Worm (Caenorhabditis elegans) whole organism, L3 larva: ENCODE data around the gene C41H7.2.

ENCODE experiments used
- R02D3.7 ChIP-seq: fragments of 150-350 bp; optimal IDR thresholded peaks from 2 replicates; lab custom pipeline; 2014; ENCODE audit warnings: missing biosample characterization, missing genetic modification characterization
- ZK546.5 ChIP-seq: sonication (generic microtip); optimal IDR thresholded peaks from 2 replicates; lab custom pipeline; 2017; ENCODE audit warnings: missing biosample characterization, missing genetic modification characterization
- aly-2 ChIP-seq: fragments of 150-350 bp; optimal IDR thresholded peaks from 2 replicates; lab custom pipeline; 2014; ENCODE audit warnings: missing biosample characterization, missing genetic modification characterization
- ama-1 ChIP-seq: fragments of 150-350 bp; optimal IDR thresholded peaks from 2 replicates; lab custom pipeline; 2018
- ceh-16 ChIP-seq: sonication (generic microtip); optimal IDR thresholded peaks from 2 replicates; lab custom pipeline; 2017; ENCODE audit warnings: missing biosample characterization, missing genetic modification characterization
- ceh-82 ChIP-seq: fragments of 150-350 bp; optimal IDR thresholded peaks from 2 replicates; lab custom pipeline; 2014; ENCODE audit warnings: missing biosample characterization, missing genetic modification characterization
- daf-12 ChIP-seq: fragments of 150-350 bp; optimal IDR thresholded peaks from 2 replicates; lab custom pipeline; 2014; ENCODE audit warnings: missing biosample characterization, missing genetic modification reagents, missing genetic modification characterization
- elt-1 ChIP-seq: fragments of 150-350 bp; optimal IDR thresholded peaks from 2 replicates; lab custom pipeline; 2014; ENCODE audit warnings: missing biosample characterization, missing genetic modification characterization
- elt-2 ChIP-seq: sonication (generic microtip); optimal IDR thresholded peaks from 2 replicates; lab custom pipeline; 2016; ENCODE audit warnings: missing genetic modification reagents, mild to moderate bottlenecking, missing genetic modification characterization, missing compliant biosample characterization
- elt-3 ChIP-seq, 3 experiments: fragments of 150-350 bp in 1 of 3; sonication (generic microtip) in 2 of 3; optimal IDR thresholded peaks; 2 replicates in 2 of 3; 4 replicates in 1 of 3; lab custom pipeline; 2014 to 2017; ENCODE audit warnings: missing biosample characterization in 3 of 3, missing genetic modification characterization in 3 of 3
- eor-1 ChIP-seq, 2 experiments: fragments of 150-350 bp; optimal IDR thresholded peaks; 2 replicates each; lab custom pipeline; 2014 to 2018; ENCODE audit warnings: missing biosample characterization in 2 of 2, missing genetic modification characterization in 2 of 2
- fkh-10 ChIP-seq: sonication (generic microtip); optimal IDR thresholded peaks from 2 replicates; lab custom pipeline; 2017; ENCODE audit warnings: missing biosample characterization, missing genetic modification reagents, missing genetic modification characterization
- fos-1 ChIP-seq: fragments of 150-350 bp; optimal IDR thresholded peaks from 2 replicates; lab custom pipeline; 2014; ENCODE audit warnings: missing biosample characterization, missing genetic modification characterization
- hmg-11 ChIP-seq: sonication (generic microtip); optimal IDR thresholded peaks from 2 replicates; lab custom pipeline; 2016; ENCODE audit warnings: missing genetic modification characterization, missing compliant biosample characterization
- jun-1 ChIP-seq: fragments of 150-350 bp; optimal IDR thresholded peaks from 2 replicates; lab custom pipeline; 2014; ENCODE audit warnings: missing biosample characterization, missing genetic modification reagents, missing genetic modification characterization
- lin-15B ChIP-seq: fragments of 150-350 bp; optimal IDR thresholded peaks from 2 replicates; lab custom pipeline; 2014; ENCODE audit warnings: missing biosample characterization, missing genetic modification characterization
- lin-39 ChIP-seq: fragments of 150-350 bp; optimal IDR thresholded peaks from 2 replicates; lab custom pipeline; 2018; ENCODE audit warnings: missing biosample characterization, missing genetic modification reagents, missing genetic modification characterization
- mdl-1 ChIP-seq: fragments of 150-350 bp; optimal IDR thresholded peaks from 2 replicates; lab custom pipeline; 2014; ENCODE audit warnings: missing biosample characterization, missing genetic modification characterization
- nfya-1 ChIP-seq: sonication (generic microtip); optimal IDR thresholded peaks from 2 replicates; lab custom pipeline; 2017; ENCODE audit warnings: missing genetic modification characterization, mild to moderate bottlenecking, missing compliant biosample characterization, antibody characterized with exemption, moderate library complexity; ENCODE audit not compliant: insufficient read depth
- nhr-12 ChIP-seq: fragments of 150-350 bp; optimal IDR thresholded peaks from 2 replicates; lab custom pipeline; 2014; ENCODE audit warnings: missing biosample characterization, missing genetic modification characterization
- nhr-23 ChIP-seq: fragments of 150-350 bp; optimal IDR thresholded peaks from 2 replicates; lab custom pipeline; 2014; ENCODE audit warnings: missing biosample characterization, missing genetic modification reagents, missing genetic modification characterization
- nhr-25 ChIP-seq: sonication (generic microtip); optimal IDR thresholded peaks from 2 replicates; lab custom pipeline; 2017; ENCODE audit warnings: missing biosample characterization, missing genetic modification characterization
- nhr-28 ChIP-seq: fragments of 150-350 bp; optimal IDR thresholded peaks from 2 replicates; lab custom pipeline; 2014; ENCODE audit warnings: missing biosample characterization, missing genetic modification characterization
- nhr-67 ChIP-seq: fragments of 150-350 bp; optimal IDR thresholded peaks from 2 replicates; lab custom pipeline; 2014; ENCODE audit warnings: missing biosample characterization, missing genetic modification characterization
- nhr-76 ChIP-seq: fragments of 150-350 bp; sonication (generic microtip); optimal IDR thresholded peaks from 5 replicates; lab custom pipeline; 2014; ENCODE audit warnings: missing biosample characterization, missing genetic modification characterization
- nhr-77 ChIP-seq: fragments of 150-350 bp; optimal IDR thresholded peaks from 2 replicates; lab custom pipeline; 2014; ENCODE audit warnings: missing biosample characterization, missing genetic modification characterization
- pha-4 ChIP-seq: fragments of 150-350 bp; optimal IDR thresholded peaks from 2 replicates; lab custom pipeline; 2014; ENCODE audit warnings: missing biosample characterization, missing genetic modification reagents, missing genetic modification characterization
- sea-2 ChIP-seq: fragments of 150-350 bp; sonication (generic microtip); optimal IDR thresholded peaks from 4 replicates; lab custom pipeline; 2014; ENCODE audit warnings: missing biosample characterization, missing genetic modification reagents, missing genetic modification characterization
- skn-1 ChIP-seq: fragments of 150-350 bp; optimal IDR thresholded peaks from 2 replicates; lab custom pipeline; 2014; ENCODE audit warnings: missing biosample characterization, missing genetic modification characterization
- snpc-4 ChIP-seq: fragments of 150-350 bp; optimal IDR thresholded peaks from 2 replicates; lab custom pipeline; 2014; ENCODE audit warnings: missing biosample characterization, missing genetic modification characterization
- unc-39 ChIP-seq: sonication (generic microtip); optimal IDR thresholded peaks from 4 replicates; lab custom pipeline; 2017; ENCODE audit warnings: missing biosample characterization, missing genetic modification characterization
- ztf-11 ChIP-seq: fragments of 150-350 bp; optimal IDR thresholded peaks from 2 replicates; lab custom pipeline; 2014; ENCODE audit warnings: missing biosample characterization, missing genetic modification characterization
- ztf-4 ChIP-seq: fragments of 150-350 bp; optimal IDR thresholded peaks from 2 replicates; lab custom pipeline; 2014; ENCODE audit warnings: missing biosample characterization, missing genetic modification characterization

The C41H7.2 gene

DNA sequence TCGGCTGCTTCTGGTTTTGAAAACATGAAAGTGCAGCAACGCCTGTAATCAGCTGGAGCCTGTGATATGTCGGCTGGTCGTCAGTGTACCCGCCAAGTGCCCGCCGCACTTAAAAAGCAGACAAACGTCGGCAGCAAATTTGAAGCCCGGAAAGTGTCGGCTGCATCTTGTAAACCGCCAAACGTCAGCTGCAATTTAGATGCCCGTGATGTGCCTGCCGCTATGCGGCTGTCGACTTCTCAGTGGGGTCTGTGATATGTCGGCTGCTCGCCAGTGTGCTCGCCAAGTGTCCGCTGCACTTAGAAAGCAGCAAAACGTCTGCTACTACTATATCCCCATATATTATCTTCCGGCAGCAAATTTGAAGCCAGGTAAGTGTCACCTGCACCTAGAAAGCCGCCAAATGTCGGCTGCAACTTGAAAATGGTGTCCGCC lies 27.5 kb upstream of the C41H7.2 start:
- TF ChIP-seq snpc-4 (tag; lab: Kevin White, UChicago) (peak; percentile 24), fkh-10 (GFP tag; lab: Kevin White, UChicago) (no peak)

DNA sequence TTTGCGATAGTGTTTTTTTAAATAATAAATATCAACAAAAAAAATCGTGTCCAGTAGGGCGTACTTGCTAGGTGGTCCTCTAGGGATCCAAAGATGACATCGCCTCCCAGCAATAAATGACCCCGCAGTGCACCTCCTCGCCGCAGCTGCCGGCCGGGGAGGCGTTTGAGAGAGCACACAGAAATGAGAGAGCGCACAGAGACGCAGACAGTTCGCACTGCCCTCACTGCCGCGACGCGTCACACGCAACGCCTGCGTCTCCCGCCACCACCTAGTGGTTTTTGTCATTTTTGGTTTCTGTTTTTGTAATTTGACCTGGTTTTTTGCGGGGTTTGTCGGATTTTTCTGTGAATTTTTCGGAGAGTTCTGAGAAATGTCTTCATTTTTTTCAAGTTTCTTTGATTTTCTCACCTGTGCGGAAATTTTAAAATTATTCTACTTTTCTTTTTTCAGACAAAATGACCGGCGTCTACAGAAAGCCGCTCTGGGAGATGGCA lies 26.7 kb upstream of the C41H7.2 start, which contains the start of gene lido-7:
Gene lido-7 (plus strand): TSS at position 447 of the 497 bp plus-strand sequence.
- no peak for TF ChIP-seq aly-2
- peak; percentile 64 for TF ChIP-seq hmg-11
- peak; percentile 58 for TF ChIP-seq lin-15B (tag; lab: Kevin White, UChicago)
- TF ChIP-seq R02D3.7 (tag; lab: Kevin White, UChicago): no peak
- TF ChIP-seq eor-1 (tag; optimal IDR thresholded peaks at IDR 0.05; lab: Kevin White, UChicago): no peak
- TF ChIP-seq nhr-76 (tag; lab: Kevin White, UChicago): no peak
- no peak for TF ChIP-seq ztf-11
- TF ChIP-seq mdl-1 (tag; lab: Kevin White, UChicago): no peak
- TF ChIP-seq lin-39 (tag; lab: Kevin White, UChicago): peak; percentile 68
- TF ChIP-seq ceh-82 (tag; lab: Kevin White, UChicago): no peak
- TF ChIP-seq ZK546.5 (tag; lab: Kevin White, UChicago): no peak
- TF ChIP-seq nhr-25: no peak
- TF ChIP-seq fos-1 (tag; lab: Kevin White, UChicago): no peak
- TF ChIP-seq nfya-1 (tag; lab: Kevin White, UChicago): peak; percentile 51
- no peak for TF ChIP-seq elt-3 (tag; optimal IDR thresholded peaks at IDR 0.05; lab: Kevin White, UChicago)
- TF ChIP-seq nhr-23: peak; percentile 15
- TF ChIP-seq elt-1 (tag; lab: Kevin White, UChicago): no peak
- TF ChIP-seq ama-1 (lab: Kevin White, UChicago): no peak
- no peak for TF ChIP-seq nhr-12 (tag; lab: Kevin White, UChicago)
- peak; percentile 36 for TF ChIP-seq elt-2 (tag; lab: Kevin White, UChicago)
- peak; percentile 44 for TF ChIP-seq pha-4

DNA sequence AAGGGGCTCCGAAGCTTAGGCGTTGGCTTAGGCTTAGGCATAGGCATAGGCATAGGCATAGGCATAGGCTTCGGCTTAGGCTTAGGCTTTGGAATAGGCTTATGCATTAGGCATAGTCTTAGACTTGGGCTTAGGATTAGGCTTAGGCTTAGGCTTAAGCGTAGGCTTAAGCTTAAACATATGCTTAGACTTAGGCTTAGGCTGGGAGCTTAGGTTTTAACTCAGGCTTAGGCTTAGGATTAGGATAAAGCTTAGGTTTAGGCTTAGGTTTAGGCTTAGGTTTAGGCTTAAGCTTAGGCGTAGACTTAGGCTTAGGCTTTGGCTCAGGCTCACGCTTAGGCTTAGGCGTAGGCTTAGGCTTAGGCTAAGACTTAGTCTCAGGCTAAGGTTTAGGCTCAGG lies 24.5 kb upstream of the C41H7.2 start:
- no peak for TF ChIP-seq eor-1 (tag; optimal IDR thresholded peaks at IDR 0.05; lab: Kevin White, UChicago)

DNA sequence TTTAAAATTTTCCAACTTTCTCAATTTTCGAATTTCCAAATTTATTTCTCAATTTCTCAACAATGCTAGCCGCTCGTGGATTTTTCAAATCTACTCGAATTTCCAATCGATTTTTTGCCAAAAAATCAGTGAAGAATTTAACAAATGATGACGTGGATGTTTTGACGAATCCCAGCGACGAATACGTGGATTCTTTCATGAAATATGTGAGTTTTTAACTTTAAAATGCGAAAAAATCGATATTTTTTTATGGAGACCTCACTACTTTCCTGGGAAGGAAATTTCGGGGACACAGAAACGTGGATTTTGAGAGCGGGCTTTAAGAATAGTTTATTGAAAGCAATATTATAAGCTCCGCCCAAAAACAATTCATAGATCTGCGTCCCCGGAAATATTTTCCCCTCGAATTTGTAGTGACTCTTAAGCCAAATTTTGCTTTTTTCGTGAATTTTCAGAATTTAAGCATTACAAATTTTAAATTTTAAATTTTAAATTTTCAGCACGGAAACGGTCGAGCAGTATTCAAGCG lies 23.0 kb upstream of the C41H7.2 start, which contains the start of gene K08A2.2:
Gene K08A2.2 (plus strand): TSS at position 51 of the 529 bp plus-strand sequence.
- no peak for TF ChIP-seq skn-1 (tag; lab: Kevin White, UChicago)
- TF ChIP-seq ceh-16 (tag; lab: Kevin White, UChicago): no peak
- no peak for TF ChIP-seq nhr-77 (tag; lab: Kevin White, UChicago)
- TF ChIP-seq fos-1 (tag; lab: Kevin White, UChicago): no peak
- TF ChIP-seq ztf-4 (tag; lab: Kevin White, UChicago): no peak
- no peak for TF ChIP-seq mdl-1 (tag; lab: Kevin White, UChicago)
- no peak for TF ChIP-seq daf-12 (tag; lab: Kevin White, UChicago)
- TF ChIP-seq eor-1 (tag; optimal IDR thresholded peaks at IDR 0.05; lab: Kevin White, UChicago): no peak
- TF ChIP-seq ZK546.5 (tag; lab: Kevin White, UChicago): no peak
- TF ChIP-seq lin-39 (tag; lab: Kevin White, UChicago): no peak
- TF ChIP-seq nhr-28 (tag; lab: Kevin White, UChicago): no peak
- TF ChIP-seq hmg-11: no peak
- no peak for TF ChIP-seq unc-39 (tag; lab: Kevin White, UChicago)
- no peak for TF ChIP-seq jun-1 (tag; lab: Kevin White, UChicago)
- no peak for TF ChIP-seq sea-2 (GFP tag; lab: Kevin White, UChicago)
- no peak for TF ChIP-seq ama-1 (lab: Kevin White, UChicago)
- TF ChIP-seq aly-2: no peak
- TF ChIP-seq, all 47 proteins: peak for 0

DNA sequence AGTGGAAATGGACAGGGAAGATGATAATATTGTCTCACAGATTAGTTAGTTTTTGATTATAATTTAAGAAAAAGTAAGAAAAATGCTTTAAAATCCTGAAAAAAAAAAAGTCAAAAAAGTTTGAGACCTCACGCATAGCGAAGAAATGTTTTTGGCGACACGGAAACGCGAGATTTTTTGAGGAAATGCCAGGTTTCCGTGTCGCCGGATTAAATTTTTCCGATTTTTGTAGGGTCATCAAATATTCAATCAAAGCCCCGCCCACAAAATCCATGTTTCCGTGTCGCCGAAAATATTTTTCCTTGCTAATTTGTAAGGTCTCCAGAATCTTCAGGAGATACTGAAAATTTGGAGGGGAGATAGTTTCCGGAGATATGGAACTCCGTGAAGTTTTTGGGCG lies 22.3 kb upstream of the C41H7.2 start:
- TF ChIP-seq unc-39 (tag; lab: Kevin White, UChicago): no peak
- no peak for TF ChIP-seq fkh-10 (GFP tag; lab: Kevin White, UChicago)
- TF ChIP-seq elt-1 (tag; lab: Kevin White, UChicago): no peak
- no peak for TF ChIP-seq ztf-4 (tag; lab: Kevin White, UChicago)
- TF ChIP-seq skn-1 (tag; lab: Kevin White, UChicago): no peak
- no peak for TF ChIP-seq sea-2 (GFP tag; lab: Kevin White, UChicago)
- no peak for TF ChIP-seq nhr-76 (tag; lab: Kevin White, UChicago)
- no peak for TF ChIP-seq nhr-67 (tag; lab: Kevin White, UChicago)
- no peak for TF ChIP-seq jun-1 (tag; lab: Kevin White, UChicago)
